Fruit fly (Drosophila melanogaster) whole organism: ENCODE results near the gene CG5003.

Experiments
- CG8478 ChIP-seq: fragments of >200 bp; optimal IDR thresholded peaks from 2 replicates; lab custom pipeline; 2018; ENCODE audit warnings: inconsistent platforms
- Dll ChIP-seq: fragments of >200 bp; optimal IDR thresholded peaks from 2 replicates; lab custom pipeline; 2017
- EcR ChIP-seq, 2 experiments: fragments of >200 bp; optimal IDR thresholded peaks; 2 replicates each; lab custom pipeline; 2017; ENCODE audit warnings: missing biosample characterization in 2 of 2, missing genetic modification characterization in 2 of 2, missing genetic modification reagents in 2 of 2
- pan ChIP-seq: fragments of >200 bp; optimal IDR thresholded peaks from 2 replicates; lab custom pipeline; 2017
- psq ChIP-seq: fragments of >200 bp; optimal IDR thresholded peaks from 2 replicates; lab custom pipeline; 2017
- usp ChIP-seq: fragments of >200 bp; optimal IDR thresholded peaks from 2 replicates; lab custom pipeline; 2017; ENCODE audit warnings: missing biosample characterization, missing genetic modification characterization, mixed read lengths

Gene CG5003

DNA sequence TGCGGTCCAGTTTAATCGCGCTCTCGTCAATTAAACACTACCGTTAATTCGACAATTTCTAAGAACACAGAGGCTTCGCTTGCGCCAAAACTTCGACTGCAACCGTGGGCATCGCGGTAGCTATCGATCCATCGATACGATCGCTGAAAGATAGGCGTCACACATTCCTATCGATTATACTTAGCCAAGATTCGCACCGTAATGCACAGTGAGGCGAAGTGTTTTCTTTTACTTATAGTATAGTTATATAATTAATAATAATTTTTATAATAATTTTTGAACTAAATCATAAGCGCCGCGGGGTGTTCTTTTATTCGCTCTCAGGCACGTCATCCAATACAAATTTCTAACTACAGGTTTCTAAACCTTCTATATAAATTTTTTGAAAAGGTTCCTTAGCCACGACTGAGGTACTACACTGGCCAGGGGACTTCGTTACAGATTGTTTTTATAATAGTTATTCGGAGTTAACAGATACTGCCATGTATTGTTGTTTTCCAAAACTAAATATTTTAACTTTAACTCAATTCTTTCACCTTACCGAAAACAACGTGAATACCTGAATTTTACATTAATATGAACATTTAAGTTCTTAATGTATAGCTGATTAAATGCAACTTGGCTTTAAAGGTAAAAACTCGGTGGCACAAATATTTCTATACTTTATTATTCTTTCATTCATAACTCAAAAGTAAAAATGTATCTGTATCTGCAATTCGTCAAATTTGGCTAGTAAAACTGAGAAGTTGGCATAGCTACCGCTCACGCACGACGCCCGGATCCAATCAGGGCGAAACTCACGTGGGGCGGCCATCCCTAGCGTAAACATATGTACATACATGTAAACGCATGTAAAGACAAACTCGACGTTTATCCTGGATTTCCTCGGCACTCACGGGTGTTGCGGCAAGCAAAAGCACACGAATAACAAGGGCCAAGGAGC, 21.7 kb upstream of the CG5003 start, which contains the start of the genes NSD and BOD1:
TSS of gene NSD (minus strand) at position 102 of the 943 bp plus-strand sequence.
TSS of gene BOD1 (plus strand) at position 494 of the 943 bp plus-strand sequence.
- TF ChIP-seq Dll = no peak
- no peak for TF ChIP-seq psq (lab: Kevin White, UChicago)
- no peak for TF ChIP-seq pan (lab: Kevin White, UChicago)
- TF ChIP-seq EcR (GFP tag; optimal IDR thresholded peaks at IDR 0.05; lab: Kevin White, UChicago) = no peak
- TF ChIP-seq CG8478 (lab: Kevin White, UChicago) = no peak
- TF ChIP-seq usp (GFP tag; lab: Kevin White, UChicago) = no peak

DNA sequence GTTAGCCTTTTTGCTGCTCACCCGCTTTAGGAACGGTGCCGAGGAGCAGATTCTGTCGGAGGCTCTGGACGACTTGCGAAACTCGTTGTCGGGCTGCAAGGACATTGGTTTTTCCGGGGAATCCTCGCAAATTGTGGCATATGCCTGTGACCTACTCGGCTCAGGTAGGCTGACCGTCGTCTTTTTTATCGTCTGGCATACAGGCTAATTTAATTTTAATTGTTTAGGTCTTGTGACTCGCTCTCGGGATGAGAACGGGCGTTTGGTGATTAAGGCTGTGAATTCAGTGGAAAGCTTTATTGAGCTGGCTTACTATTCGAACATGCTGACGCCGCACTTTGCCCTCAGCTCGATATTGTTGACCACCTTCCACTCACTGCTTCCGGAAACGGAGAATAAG, 15.1 kb upstream of the CG5003 start:
- TF ChIP-seq EcR (GFP tag; optimal IDR thresholded peaks at IDR 0.05; lab: Kevin White, UChicago) = no peak
- TF ChIP-seq psq (lab: Kevin White, UChicago) = no peak
- TF ChIP-seq Dll = no peak
- TF ChIP-seq CG8478 (lab: Kevin White, UChicago) = no peak
- no peak for TF ChIP-seq pan (lab: Kevin White, UChicago)
- TF ChIP-seq usp (GFP tag; lab: Kevin White, UChicago) = no peak

dm6 chr3R:27928984-27929924, 12.9 kb upstream of the CG5003 start:
- TF ChIP-seq CG8478 (lab: Kevin White, UChicago) (no peak), Dll (no peak), EcR (GFP tag; optimal IDR thresholded peaks at IDR 0.05; lab: Kevin White, UChicago) (no peak), pan (lab: Kevin White, UChicago) (no peak), psq (lab: Kevin White, UChicago) (no peak), usp (GFP tag; lab: Kevin White, UChicago) (no peak)

DNA sequence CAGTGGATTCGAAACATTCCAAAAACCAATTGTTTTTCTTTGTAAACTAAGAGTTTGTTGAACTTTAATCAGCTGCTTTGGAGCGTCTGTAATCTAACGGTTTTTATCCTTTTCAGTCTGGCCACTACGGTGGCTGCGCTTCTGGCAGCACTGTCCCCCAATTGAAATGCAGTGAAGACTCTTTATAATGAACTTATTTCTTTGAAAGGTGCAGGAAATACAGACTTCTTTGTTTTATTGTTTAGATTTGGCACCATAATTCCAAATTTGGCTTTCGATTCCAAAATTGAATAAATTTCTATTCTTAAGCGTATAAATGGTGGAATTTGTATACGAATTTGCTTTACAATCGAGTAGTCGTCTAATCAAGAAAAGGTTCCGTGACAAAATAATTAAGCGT, 11.8 kb upstream of the CG5003 start, which contains the start of gene nenya:
TSS of gene nenya (minus strand) at position 35 of the 400 bp plus-strand sequence.
- TF ChIP-seq CG8478 (lab: Kevin White, UChicago) (no peak), pan (lab: Kevin White, UChicago) (no peak), EcR (GFP tag; optimal IDR thresholded peaks at IDR 0.05; lab: Kevin White, UChicago) (no peak), usp (GFP tag; lab: Kevin White, UChicago) (no peak), Dll (no peak), psq (lab: Kevin White, UChicago) (no peak)

DNA sequence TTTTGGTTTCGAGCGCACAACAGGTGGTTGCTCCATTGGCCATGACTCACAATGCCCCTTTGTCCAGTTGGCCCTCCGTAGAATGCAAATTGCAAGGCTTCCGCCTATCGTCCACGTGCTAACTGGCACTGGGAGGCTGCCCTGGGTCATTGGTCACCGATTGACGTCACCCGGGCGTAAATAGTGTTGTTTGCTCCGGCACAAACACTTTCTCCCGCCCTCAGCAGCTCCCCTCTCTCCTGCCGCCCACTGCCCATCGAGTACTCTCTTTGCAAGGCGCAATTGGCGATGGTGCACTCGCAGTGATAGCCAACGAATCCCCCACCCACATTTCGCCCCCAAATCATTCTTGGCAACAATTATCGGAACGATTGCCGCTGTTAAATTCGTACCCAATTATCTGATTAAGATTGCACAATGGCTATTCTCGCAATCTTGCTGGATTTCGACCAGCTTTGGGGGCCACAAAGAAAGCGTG, 10.5 kb upstream of the CG5003 start:
- TF ChIP-seq pan (lab: Kevin White, UChicago) = no peak
- no peak for TF ChIP-seq Dll
- TF ChIP-seq CG8478 (lab: Kevin White, UChicago) = no peak
- no peak for TF ChIP-seq usp (GFP tag; lab: Kevin White, UChicago)
- no peak for TF ChIP-seq EcR (GFP tag; optimal IDR thresholded peaks at IDR 0.05; lab: Kevin White, UChicago)
- TF ChIP-seq psq (lab: Kevin White, UChicago) = no peak

- TF ChIP-seq EcR (GFP tag; optimal IDR thresholded peaks at IDR 0.05; lab: Kevin White, UChicago) = no peak
These were observed 9.7 kb upstream of the CG5003 start for dm6 chr3R:27925971-27926533.

- peak; percentile 28 for TF ChIP-seq Dll
- TF ChIP-seq EcR (GFP tag; optimal IDR thresholded peaks at IDR 0.05; lab: Kevin White, UChicago) = no peak
These were observed 9.0 kb upstream of the CG5003 start, which contains the start of gene mino for dm6 chr3R:27925000-27925970. mino (plus strand) TSS chr3R:27925191.

DNA sequence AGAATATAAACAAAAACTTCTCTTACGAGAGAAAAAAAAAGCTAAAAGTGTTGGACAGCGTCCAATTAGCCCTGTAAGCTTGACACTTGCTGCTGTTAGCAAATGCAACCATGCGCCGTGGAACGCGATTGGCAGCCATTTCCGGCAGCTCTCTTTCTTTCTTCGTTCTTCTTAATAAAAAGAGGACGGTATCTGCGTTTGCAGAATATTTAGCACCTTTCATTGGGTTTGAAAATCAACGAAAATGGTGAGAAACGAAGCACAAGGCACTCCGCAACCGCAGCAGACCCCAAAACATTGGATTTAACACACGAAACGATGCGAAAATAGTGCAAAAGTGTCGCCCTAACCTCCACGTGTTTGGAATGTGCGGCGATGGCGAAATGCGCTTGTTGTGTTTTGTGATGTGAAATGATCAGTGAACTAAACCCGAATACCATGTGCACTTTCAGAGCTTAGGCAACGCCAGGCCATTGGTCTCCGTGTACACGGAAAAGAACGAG, 6.4 kb upstream of the CG5003 start, which contains the start of gene RpL4:
TSS of gene RpL4 (plus strand) at position 149 of the 503 bp plus-strand sequence.
- TF ChIP-seq EcR (GFP tag; optimal IDR thresholded peaks at IDR 0.05; lab: Kevin White, UChicago) (no peak), CG8478 (lab: Kevin White, UChicago) (no peak), Dll (no peak), psq (lab: Kevin White, UChicago) (no peak), pan (lab: Kevin White, UChicago) (no peak), usp (GFP tag; lab: Kevin White, UChicago) (no peak)

DNA sequence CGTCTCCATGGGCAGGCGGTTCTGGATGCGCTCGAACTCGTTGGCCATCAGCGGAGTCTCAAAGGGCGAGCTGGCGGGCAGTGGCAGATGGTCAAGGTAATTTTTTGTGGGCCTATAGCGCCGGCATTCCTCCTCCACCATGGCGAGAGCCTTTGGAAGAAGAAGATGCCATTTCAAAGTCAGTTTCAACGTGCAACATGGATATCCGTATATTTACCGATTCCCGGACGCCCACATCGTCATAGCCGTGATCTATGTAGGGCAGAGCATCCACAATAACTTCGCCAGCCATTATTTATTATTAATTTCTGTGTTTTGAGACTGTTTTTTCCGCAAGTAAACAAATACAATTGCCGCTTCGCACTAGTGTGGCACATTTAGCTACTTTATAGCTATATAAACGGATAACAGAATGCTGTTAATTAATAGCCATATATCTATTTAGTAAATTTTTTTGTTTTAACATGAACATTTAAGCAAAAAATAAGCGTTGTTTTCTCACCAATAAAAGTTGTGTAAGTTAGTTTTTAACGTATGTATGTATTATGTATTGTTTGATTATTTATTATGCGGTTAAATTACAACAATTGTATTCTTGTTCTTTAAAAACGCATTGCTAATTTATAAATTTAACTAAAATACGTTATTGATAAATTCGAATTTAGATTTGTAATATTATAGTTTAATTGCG, 5.8 kb upstream of the CG5003 start, which contains the start of gene BCAS2:
TSS of gene BCAS2 (minus strand) at position 375 of the 691 bp plus-strand sequence.
- no peak for TF ChIP-seq CG8478 (lab: Kevin White, UChicago)
- TF ChIP-seq psq (lab: Kevin White, UChicago) = no peak
- TF ChIP-seq pan (lab: Kevin White, UChicago) = no peak
- no peak for TF ChIP-seq Dll
- TF ChIP-seq EcR (GFP tag; optimal IDR thresholded peaks at IDR 0.05; lab: Kevin White, UChicago) = no peak
- TF ChIP-seq usp (GFP tag; lab: Kevin White, UChicago) = no peak
